Fruit fly (Drosophila melanogaster): ENCODE measurements around the gene CG17726.

Gene CG17726

dm6 chr3R:11209801-11210402, 16.7 kb upstream of the CG17726 start, which contains the start of the genes SdhC and Tctp (continued):
- TF ChIP-seq Myb (GFP tag; optimal IDR thresholded peaks at IDR 0.05) (no peak), cad (GFP tag; optimal IDR thresholded peaks at IDR 0.05) (no peak), Max (GFP tag; optimal IDR thresholded peaks at IDR 0.05) (peak; percentile 72), pita (GFP tag; optimal IDR thresholded peaks at IDR 0.05) (no peak), MESR4 (GFP tag; optimal IDR thresholded peaks at IDR 0.05) (peak; percentile 94), Usf (GFP tag; optimal IDR thresholded peaks at IDR 0.05) (no peak), Sry-β (GFP tag; optimal IDR thresholded peaks at IDR 0.05) (no peak), CG2202 (tag; optimal IDR thresholded peaks at IDR 0.05) (peak; percentile 14), CG6813 (GFP tag; optimal IDR thresholded peaks at IDR 0.05) (no peak), ken (GFP tag; IDR thresholded peaks at IDR 0.05) (no peak), insv (GFP tag; optimal IDR thresholded peaks at IDR 0.05) (peak in 1 of 2 experiments; percentile 15), CG3838 (GFP tag; optimal IDR thresholded peaks at IDR 0.05) (no peak), NFAT (GFP tag; IDR thresholded peaks at IDR 0.05) (peak; percentile 33; the same call in 1 of the 2 replicates), fu2 (GFP tag; optimal IDR thresholded peaks at IDR 0.05) (no peak), E2f2 (GFP tag; IDR thresholded peaks at IDR 0.05) (0 out of 2 replicates have a peak, but pooled peaks have one; percentile 18), tgo (GFP tag; IDR thresholded peaks at IDR 0.05) (no peak), Nf-YC (tag; optimal IDR thresholded peaks at IDR 0.05) (peak; percentile 70), esg (GFP tag; conservative IDR thresholded peaks at IDR 0.05) (no peak), ftz-f1 (GFP tag; optimal IDR thresholded peaks at IDR 0.05) (no peak), bowl (GFP tag; IDR thresholded peaks at IDR 0.05) (no peak), gro (GFP tag; optimal IDR thresholded peaks at IDR 0.05) (no peak), CG7987 (GFP tag; optimal IDR thresholded peaks at IDR 0.05) (no peak), CG11560 (tag; IDR thresholded peaks at IDR 0.05) (no peak), CG16779 (GFP tag; IDR thresholded peaks at IDR 0.05) (no peak), pros (GFP tag; optimal IDR thresholded peaks at IDR 0.05) (no peak), Deaf1 (tag; optimal IDR thresholded peaks at IDR 0.05) (no peak), lilli (GFP tag; optimal IDR thresholded peaks at IDR 0.05) (peak; percentile 44), CG13123 (GFP tag; optimal IDR thresholded peaks at IDR 0.05) (peak; percentile 40), CG5953 (GFP tag; IDR thresholded peaks at IDR 0.05) (0 out of 2 replicates have a peak, but pooled peaks have one; percentile 31), CG15073 (GFP tag; optimal IDR thresholded peaks at IDR 0.05) (no peak), E2f1 (GFP tag; IDR thresholded peaks at IDR 0.05) (no peak), CG43689 (GFP tag; IDR thresholded peaks at IDR 0.05) (no peak), nmo (GFP tag; optimal IDR thresholded peaks at IDR 0.05) (peak; percentile 72), CG14710 (tag; optimal IDR thresholded peaks at IDR 0.05) (peak; percentile 89), CG1647 (GFP tag; optimal IDR thresholded peaks at IDR 0.05) (no peak), croc (GFP tag; conservative IDR thresholded peaks at IDR 0.05) (no peak), rib (GFP tag; IDR thresholded peaks at IDR 0.05) (peak; percentile 74; the same call in 1 of the 2 replicates), Sox102F (GFP tag; optimal IDR thresholded peaks at IDR 0.05) (no peak), grn (GFP tag; optimal IDR thresholded peaks at IDR 0.05) (no peak), jigr1 (GFP tag; IDR thresholded peaks at IDR 0.05) (no peak), CG12104 (GFP tag; optimal IDR thresholded peaks at IDR 0.05) (peak; percentile 40), nerfin-1 (tag; optimal IDR thresholded peaks at IDR 0.05) (peak; percentile 9), Gug (GFP tag; IDR thresholded peaks at IDR 0.05) (no peak; the same call in 3 of the 4 replicates), amos (GFP tag; IDR thresholded peaks at IDR 0.05; ENCODE audit: partially characterized antibody) (peak; percentile 49; the same call in 1 of the 2 replicates), Oaz (GFP tag; IDR thresholded peaks at IDR 0.05) (no peak), CG3163 (GFP tag; optimal IDR thresholded peaks at IDR 0.05) (no peak), HLHmδ (GFP tag; optimal IDR thresholded peaks at IDR 0.05) (peak; percentile 51), ash1 (GFP tag; optimal IDR thresholded peaks at IDR 0.05) (no peak), CG11085 (GFP tag; IDR thresholded peaks at IDR 0.05) (no peak), Sry-δ (GFP tag; optimal IDR thresholded peaks at IDR 0.05) (peak; percentile 72), CG5245 (GFP tag; optimal IDR thresholded peaks at IDR 0.05) (no peak)

All from whole organism, embryonic.